Fruit fly (Drosophila melanogaster) whole organism, embryonic: ENCODE results near the gene CG7675.
A peak's percentile ranks its signal among the peaks of the same experiment; 100 is the strongest.

ENCODE experiments used
- Aef1 ChIP-seq: fragments of 200-800 bp; sonication (Bioruptor generic); IDR thresholded peaks from 3 replicates; pipeline ENCODE4 v1.3.6; 2022; ENCODE audit warnings: missing biosample characterization, missing genetic modification characterization
- Atf3 ChIP-seq: fragments of 200-800 bp; sonication (Bioruptor generic); optimal IDR thresholded peaks from 3 replicates; lab custom pipeline; 2016; ENCODE audit warnings: missing biosample characterization, missing genetic modification characterization
- Bdp1 ChIP-seq: fragments of 200-800 bp; sonication (Bioruptor generic); optimal IDR thresholded peaks from 3 replicates; lab custom pipeline; 2016; ENCODE audit warnings: missing biosample characterization, missing genetic modification characterization
- CG11085 ChIP-seq: fragments of 200-800 bp; sonication (Bioruptor generic); IDR thresholded peaks from 2 replicates; pipeline ENCODE4 v1.3.6; 2022; ENCODE audit warnings: missing biosample characterization, missing genetic modification characterization
- CG11456 ChIP-seq: fragments of 200-800 bp; sonication (Bioruptor generic); IDR thresholded peaks from 3 replicates; pipeline ENCODE4 v1.3.6; 2022; ENCODE audit warnings: missing biosample characterization, missing genetic modification characterization
- CG11504 ChIP-seq: fragments of 200-800 bp; sonication (Bioruptor generic); optimal IDR thresholded peaks from 3 replicates; lab custom pipeline; 2019; ENCODE audit warnings: missing biosample characterization, mild to moderate bottlenecking, missing genetic modification characterization, moderate library complexity
- CG12391 ChIP-seq: fragments of 200-800 bp; sonication (Bioruptor generic); optimal IDR thresholded peaks from 3 replicates; lab custom pipeline; 2018; ENCODE audit warnings: missing biosample characterization, mild to moderate bottlenecking, missing genetic modification characterization, moderate library complexity
- CG15479 ChIP-seq: fragments of 200-800 bp; sonication (Bioruptor generic); optimal IDR thresholded peaks from 3 replicates; lab custom pipeline; 2019; ENCODE audit warnings: missing biosample characterization, mild to moderate bottlenecking, missing genetic modification characterization, moderate library complexity
- CG15601 ChIP-seq: fragments of 200-800 bp; sonication (Bioruptor generic); optimal IDR thresholded peaks from 3 replicates; lab custom pipeline; 2019; ENCODE audit warnings: missing biosample characterization, mild to moderate bottlenecking, missing genetic modification characterization, moderate library complexity
- CG1647 ChIP-seq: fragments of 200-800 bp; sonication (Bioruptor generic); optimal IDR thresholded peaks from 3 replicates; lab custom pipeline; 2016; ENCODE audit warnings: missing biosample characterization, missing genetic modification characterization
- CG16779 ChIP-seq: fragments of 200-800 bp; sonication (Bioruptor generic); IDR thresholded peaks from 2 replicates; pipeline ENCODE4 v1.3.6; 2022; ENCODE audit warnings: missing biosample characterization, missing genetic modification characterization
- CG2129 ChIP-seq: fragments of 200-800 bp; sonication (Bioruptor generic); IDR thresholded peaks from 2 replicates; pipeline ENCODE4 v1.3.6; 2022; ENCODE audit warnings: missing biosample characterization, missing genetic modification characterization; ENCODE audit not compliant: partially characterized antibody
- CG2199 ChIP-seq: fragments of 200-800 bp; sonication (Bioruptor generic); IDR thresholded peaks from 3 replicates; pipeline ENCODE4 v1.3.6; 2022; ENCODE audit warnings: missing biosample characterization, missing genetic modification characterization
- CG43689 ChIP-seq: fragments of 200-800 bp; sonication (Bioruptor generic); IDR thresholded peaks from 2 replicates; pipeline ENCODE4 v1.3.6; 2022; ENCODE audit warnings: missing biosample characterization, missing genetic modification characterization
- CG8089 ChIP-seq: fragments of 200-800 bp; sonication (Bioruptor generic); optimal IDR thresholded peaks from 3 replicates; lab custom pipeline; 2016; ENCODE audit warnings: missing biosample characterization, missing genetic modification characterization
- Dad ChIP-seq: fragments of 200-800 bp; sonication (Bioruptor generic); optimal IDR thresholded peaks from 3 replicates; lab custom pipeline; 2016; ENCODE audit warnings: missing biosample characterization, missing genetic modification characterization
- Drgx ChIP-seq: fragments of 200-800 bp; sonication (Bioruptor generic); IDR thresholded peaks from 2 replicates; pipeline ENCODE4 v1.3.6; 2022; ENCODE audit warnings: missing biosample characterization, missing genetic modification characterization
- Gsc ChIP-seq: fragments of 200-800 bp; sonication (Bioruptor generic); IDR thresholded peaks from 2 replicates; pipeline ENCODE4 v1.3.6; 2022; ENCODE audit warnings: missing biosample characterization, missing genetic modification characterization
- MTF-1 ChIP-seq: fragments of 200-800 bp; sonication (Bioruptor generic); optimal IDR thresholded peaks from 2 replicates; lab custom pipeline; 2018; ENCODE audit warnings: missing biosample characterization, mild to moderate bottlenecking, missing genetic modification characterization, borderline replicate concordance
- NC2α ChIP-seq: fragments of 200-800 bp; sonication (Bioruptor generic); optimal IDR thresholded peaks from 2 replicates; lab custom pipeline; 2016; ENCODE audit warnings: missing biosample characterization, missing genetic modification characterization
- Nf-YC ChIP-seq: fragments of 200-800 bp; optimal IDR thresholded peaks from 3 replicates; lab custom pipeline; 2019; ENCODE audit warnings: missing biosample characterization, mild to moderate bottlenecking, missing genetic modification characterization, moderate library complexity
- PHDP ChIP-seq: fragments of 200-800 bp; sonication (Bioruptor generic); optimal IDR thresholded peaks from 3 replicates; lab custom pipeline; 2018; ENCODE audit warnings: missing biosample characterization, mild to moderate bottlenecking, missing genetic modification characterization, moderate library complexity
- Ravus ChIP-seq: fragments of 200-800 bp; sonication (Bioruptor generic); IDR thresholded peaks from 2 replicates; pipeline ENCODE4 v1.3.6; 2022; ENCODE audit warnings: missing biosample characterization, missing genetic modification characterization
- Ssrp ChIP-seq: fragments of 200-800 bp; sonication (Bioruptor generic); optimal IDR thresholded peaks from 2 replicates; lab custom pipeline; 2018; ENCODE audit warnings: missing biosample characterization, mild to moderate bottlenecking, missing genetic modification characterization, moderate library complexity
- TFAM ChIP-seq: fragments of 200-800 bp; sonication (Bioruptor generic); optimal IDR thresholded peaks from 2 replicates; lab custom pipeline; 2017; ENCODE audit warnings: missing biosample characterization, missing genetic modification characterization, inconsistent platforms
- chif ChIP-seq, 2 experiments: fragments of 200-800 bp; sonication (Bioruptor generic); optimal IDR thresholded peaks; 3 replicates each; lab custom pipeline; 2016; ENCODE audit warnings: missing biosample characterization in 2 of 2, missing genetic modification characterization in 2 of 2
- chinmo ChIP-seq: fragments of 200-800 bp; sonication (Bioruptor generic); IDR thresholded peaks from 4 replicates; pipeline ENCODE4 v1.3.6; 2022; ENCODE audit warnings: missing biosample characterization, missing genetic modification characterization; ENCODE audit not compliant: partially characterized antibody
- corto ChIP-seq: fragments of 200-800 bp; sonication (Bioruptor generic); optimal IDR thresholded peaks from 2 replicates; lab custom pipeline; 2016; ENCODE audit warnings: missing biosample characterization, mild to moderate bottlenecking, missing genetic modification characterization, moderate library complexity
- en ChIP-seq: fragments of 200-800 bp; sonication (Bioruptor generic); optimal IDR thresholded peaks from 2 replicates; lab custom pipeline; 2016; ENCODE audit warnings: missing biosample characterization, missing genetic modification characterization
- gcm ChIP-seq: fragments of 200-800 bp; sonication (Bioruptor generic); optimal IDR thresholded peaks from 2 replicates; lab custom pipeline; 2019; ENCODE audit warnings: missing biosample characterization, mild to moderate bottlenecking, missing genetic modification characterization, moderate library complexity
- gro ChIP-seq: fragments of 200-800 bp; sonication (Bioruptor generic); optimal IDR thresholded peaks from 2 replicates; lab custom pipeline; 2016; ENCODE audit warnings: missing biosample characterization, missing genetic modification characterization
- gsb-n ChIP-seq: fragments of 200-800 bp; sonication (Bioruptor generic); optimal IDR thresholded peaks from 3 replicates; lab custom pipeline; 2018; ENCODE audit warnings: missing biosample characterization, mild to moderate bottlenecking, missing genetic modification characterization
- insv ChIP-seq, 2 experiments: fragments of 200-800 bp; sonication (Bioruptor generic); optimal IDR thresholded peaks; 3 replicates each; lab custom pipeline; 2016 to 2018; ENCODE audit warnings: missing biosample characterization in 2 of 2, missing genetic modification characterization in 2 of 2
- lbe ChIP-seq: fragments of 200-800 bp; sonication (Bioruptor generic); optimal IDR thresholded peaks from 2 replicates; lab custom pipeline; 2016; ENCODE audit warnings: missing biosample characterization, mild to moderate bottlenecking, missing genetic modification characterization
- mld ChIP-seq: fragments of 200-800 bp; sonication (Bioruptor generic); IDR thresholded peaks from 3 replicates; pipeline ENCODE4 v1.3.6; 2022; ENCODE audit warnings: missing biosample characterization, missing genetic modification characterization; ENCODE audit not compliant: partially characterized antibody
- nerfin-2 ChIP-seq: fragments of 200-800 bp; sonication (Bioruptor generic); IDR thresholded peaks from 2 replicates; pipeline ENCODE4 v1.3.6; 2022; ENCODE audit warnings: missing biosample characterization, missing genetic modification characterization; ENCODE audit not compliant: partially characterized antibody
- odd ChIP-seq: fragments of 200-800 bp; sonication (Bioruptor generic); optimal IDR thresholded peaks from 2 replicates; lab custom pipeline; 2017; ENCODE audit warnings: missing biosample characterization, mild to moderate bottlenecking, missing genetic modification characterization
- pan ChIP-seq, 4 experiments: fragments of >200 bp in 3 of 4; fragments of 200-800 bp in 1 of 4; sonication (Bioruptor generic) in 1 of 4; optimal IDR thresholded peaks in 3 of 4; IDR thresholded peaks in 1 of 4; 2 replicates each; pipeline versions ENCODE4 v1.3.6 to Lab custom; 2017 to 2022; ENCODE audit warnings: missing biosample characterization in 2 of 4, missing genetic modification characterization in 2 of 4, mixed read lengths in 1 of 4
- pho ChIP-seq: fragments of 200-800 bp; sonication (Bioruptor generic); optimal IDR thresholded peaks from 2 replicates; lab custom pipeline; 2016; ENCODE audit warnings: missing biosample characterization, missing genetic modification characterization
- pita ChIP-seq: fragments of 200-800 bp; sonication (Bioruptor generic); optimal IDR thresholded peaks from 2 replicates; lab custom pipeline; 2017; ENCODE audit warnings: missing biosample characterization, mild to moderate bottlenecking, missing genetic modification characterization
- repo ChIP-seq: fragments of 200-800 bp; sonication (Bioruptor generic); optimal IDR thresholded peaks from 2 replicates; lab custom pipeline; 2016; ENCODE audit warnings: missing biosample characterization, missing genetic modification characterization
- row ChIP-seq: fragments of 200-800 bp; sonication (Bioruptor generic); IDR thresholded peaks from 3 replicates; pipeline ENCODE4 v1.3.6; 2022; ENCODE audit warnings: missing biosample characterization, missing genetic modification characterization
- sc ChIP-seq, 3 experiments: fragments of >200 bp in 2 of 3; fragments of 200-800 bp in 1 of 3; sonication (Bioruptor generic) in 1 of 3; optimal IDR thresholded peaks; 2 replicates in 2 of 3; 3 replicates in 1 of 3; lab custom pipeline; 2017; ENCODE audit warnings: mild to moderate bottlenecking in 1 of 3, missing biosample characterization in 1 of 3, missing genetic modification characterization in 1 of 3, missing genetic modification reagents in 1 of 3
- sisA ChIP-seq: fragments of 200-800 bp; sonication (Bioruptor generic); IDR thresholded peaks from 2 replicates; pipeline ENCODE4 v1.3.6; 2022; ENCODE audit warnings: missing biosample characterization, missing genetic modification characterization
- slou ChIP-seq: fragments of 200-800 bp; sonication (Bioruptor generic); optimal IDR thresholded peaks from 3 replicates; lab custom pipeline; 2016; ENCODE audit warnings: missing biosample characterization, missing genetic modification characterization
- unpg ChIP-seq: fragments of 200-800 bp; sonication (Bioruptor generic); optimal IDR thresholded peaks from 3 replicates; lab custom pipeline; 2018; ENCODE audit warnings: missing biosample characterization, mild to moderate bottlenecking, missing genetic modification characterization, moderate library complexity

The CG7675 gene

DNA sequence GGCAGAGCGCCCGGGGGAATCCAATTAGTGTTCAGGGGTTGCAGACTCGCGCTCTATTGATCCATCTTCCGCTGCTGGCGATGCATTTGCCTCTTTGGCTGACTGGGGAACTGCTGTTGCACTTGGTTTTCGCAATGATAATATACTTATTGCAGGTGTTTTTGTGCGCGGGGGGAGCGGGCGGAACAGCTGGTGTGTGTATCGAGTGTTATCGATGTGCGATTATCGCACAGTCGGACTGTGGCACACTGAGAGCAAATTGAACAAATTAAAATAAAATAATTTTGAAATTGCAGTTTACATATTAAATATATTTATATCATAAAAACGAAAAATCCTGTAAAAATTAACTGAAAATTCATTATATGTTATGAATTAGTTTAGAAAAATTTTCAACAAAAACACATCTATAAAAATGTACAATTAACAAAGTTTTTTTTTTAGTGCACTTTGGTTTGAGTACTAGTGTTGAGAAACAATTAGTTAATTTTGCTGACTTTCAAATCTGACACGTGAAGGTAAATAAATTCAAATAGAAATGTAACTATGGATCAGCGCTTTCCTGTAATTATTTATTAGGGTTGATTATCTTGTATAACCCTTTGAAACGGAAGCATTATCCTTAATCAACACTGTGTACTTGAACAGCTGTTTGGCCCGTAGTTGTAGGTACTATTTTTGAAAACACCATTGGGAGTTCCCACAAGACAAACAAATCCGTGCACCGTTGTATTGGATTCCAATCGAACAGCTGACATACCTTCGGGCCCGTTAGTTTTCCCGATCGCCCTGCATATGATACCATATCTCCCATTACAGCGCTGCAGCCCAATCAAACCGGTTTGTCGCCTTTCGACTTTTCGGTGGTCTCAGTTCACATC, 21.8 kb upstream of the CG7675 start, which contains the start of the genes Wdr37 and koko (continued):
- no peak for TF ChIP-seq CG2129
- TF ChIP-seq chif (GFP tag; optimal IDR thresholded peaks at IDR 0.05; lab: Kevin White, UChicago), result peak; percentile 35 to 85
- peak; percentile 79 for TF ChIP-seq pho (GFP tag; lab: Kevin White, UChicago)
- TF ChIP-seq Bdp1 (GFP tag; lab: Kevin White, UChicago), result peak; percentile 45
- TF ChIP-seq nerfin-2, result 0 out of 2 replicates have a peak, but pooled peaks have one; percentile 35
- TF ChIP-seq PHDP (tag; lab: Kevin White, UChicago), result peak; percentile 97
- TF ChIP-seq CG15479 (GFP tag; lab: Kevin White, UChicago), result peak; percentile 63
- no peak for TF ChIP-seq pan (optimal IDR thresholded peaks at IDR 0.05; lab: Kevin White, UChicago)
- peak in 1 of 2 experiments; percentile 99 for TF ChIP-seq pan (GFP tag; optimal IDR thresholded peaks at IDR 0.05 in 1 of 2, IDR thresholded peaks at IDR 0.05 in 1 of 2)
- peak; percentile 75 for TF ChIP-seq Atf3 (GFP tag; lab: Kevin White, UChicago)
- TF ChIP-seq NC2α (GFP tag; lab: Kevin White, UChicago), result peak; percentile 52
- TF ChIP-seq CG11504, result peak; percentile 97
- TF ChIP-seq Ravus (GFP tag; lab: Robert Waterston, UW), result peak; percentile 94
- TF ChIP-seq unpg (GFP tag; lab: Kevin White, UChicago), result peak; percentile 98
- peak; percentile 88 for TF ChIP-seq odd
- TF ChIP-seq CG2199 (GFP tag; lab: Robert Waterston, UW), result peak; percentile 91
- 0 out of 4 replicates have a peak, but pooled peaks have one; percentile 28 for TF ChIP-seq chinmo (GFP tag; lab: Robert Waterston, UW)
- TF ChIP-seq corto, result peak; percentile 79
- TF ChIP-seq mld (GFP tag; lab: Robert Waterston, UW), result no peak
- peak; percentile 98 for TF ChIP-seq CG11085
- TF ChIP-seq repo (GFP tag; lab: Kevin White, UChicago), result peak; percentile 63
- peak; percentile 97 for TF ChIP-seq Ssrp
- peak; percentile 69 for TF ChIP-seq MTF-1 (GFP tag; lab: Kevin White, UChicago)
- peak; percentile 94 for TF ChIP-seq CG43689 (GFP tag; lab: Robert Waterston, UW)
- peak; percentile 98 for TF ChIP-seq gcm (GFP tag; lab: Kevin White, UChicago)
- peak; percentile 89 for TF ChIP-seq Nf-YC
- peak; percentile 99 for TF ChIP-seq CG12391 (tag; lab: Kevin White, UChicago)
- TF ChIP-seq CG1647, result peak; percentile 63
- TF ChIP-seq Gsc (GFP tag; lab: Robert Waterston, UW), result peak; percentile 90
- TF ChIP-seq CG11456 (GFP tag; lab: Robert Waterston, UW), result peak; percentile 96
- peak; percentile 98 for TF ChIP-seq Drgx (GFP tag; lab: Robert Waterston, UW)
- TF ChIP-seq gsb-n (tag; lab: Kevin White, UChicago), result peak; percentile 99
- TF ChIP-seq insv (GFP tag; optimal IDR thresholded peaks at IDR 0.05; lab: Kevin White, UChicago), result peak in 1 of 2 experiments; percentile 85
- peak; percentile 98 for TF ChIP-seq sisA
- peak; percentile 56 for TF ChIP-seq Dad (GFP tag; lab: Kevin White, UChicago)
- TF ChIP-seq row (GFP tag; lab: Robert Waterston, UW), result peak; percentile 99
- peak; percentile 65 for TF ChIP-seq CG8089 (GFP tag; lab: Kevin White, UChicago)
- TF ChIP-seq gro (GFP tag; lab: Kevin White, UChicago), result peak; percentile 49
- TF ChIP-seq TFAM (GFP tag; lab: Kevin White, UChicago), result peak; percentile 52
- TF ChIP-seq slou, result peak; percentile 94
- TF ChIP-seq pita, result no peak
- TF ChIP-seq CG15601 (tag; lab: Kevin White, UChicago), result peak; percentile 96
- TF ChIP-seq sc (optimal IDR thresholded peaks at IDR 0.05; lab: Kevin White, UChicago), result no peak
- TF ChIP-seq sc (GFP tag; optimal IDR thresholded peaks at IDR 0.05; lab: Kevin White, UChicago), result peak; percentile 92
- TF ChIP-seq Aef1, result peak; percentile 97
- TF ChIP-seq lbe (GFP tag; lab: Kevin White, UChicago), result peak; percentile 85
- TF ChIP-seq CG16779, result no peak
- TF ChIP-seq en (GFP tag; lab: Kevin White, UChicago), result peak; percentile 40
